Worm (Caenorhabditis elegans) whole organism, late embryonic: ENCODE measurements around the gene F26D11.12.

Experiments used
- C08G9.2 ChIP-seq: sonication (generic microtip); optimal IDR thresholded peaks from 2 replicates; lab custom pipeline; 2016; ENCODE audit warnings: mild to moderate bottlenecking, missing genetic modification characterization, moderate library complexity, missing compliant biosample characterization
- F13H6.1 ChIP-seq: sonication (generic microtip); optimal IDR thresholded peaks from 2 replicates; lab custom pipeline; 2016; ENCODE audit warnings: missing genetic modification characterization, missing compliant biosample characterization
- T23F11.4 ChIP-seq: fragments of 200-800 bp; sonication (Bioruptor generic); optimal IDR thresholded peaks from 2 replicates; lab custom pipeline; 2018; ENCODE audit warnings: mild to moderate bottlenecking, missing genetic modification characterization, missing compliant biosample characterization
- Y22D7AL.16 ChIP-seq: sonication (generic microtip); optimal IDR thresholded peaks from 2 replicates; lab custom pipeline; 2016; ENCODE audit warnings: missing genetic modification characterization, missing compliant biosample characterization
- ahr-1 ChIP-seq: sonication (generic microtip); optimal IDR thresholded peaks from 2 replicates; lab custom pipeline; 2016; ENCODE audit warnings: missing genetic modification characterization, missing compliant biosample characterization
- ama-1 ChIP-seq: fragments of 150-350 bp; optimal IDR thresholded peaks from 2 replicates; lab custom pipeline; 2014
- ceh-18 ChIP-seq: sonication (generic microtip); optimal IDR thresholded peaks from 2 replicates; lab custom pipeline; 2016; ENCODE audit warnings: missing genetic modification characterization, missing compliant biosample characterization
- ceh-22 ChIP-seq: sonication (generic microtip); optimal IDR thresholded peaks from 2 replicates; lab custom pipeline; 2017; ENCODE audit warnings: missing biosample characterization, missing genetic modification characterization
- ceh-30 ChIP-seq: fragments of 150-350 bp; optimal IDR thresholded peaks from 2 replicates; lab custom pipeline; 2014; ENCODE audit warnings: missing biosample characterization, missing genetic modification characterization
- ceh-45 ChIP-seq: fragments of 200-800 bp; sonication (Bioruptor generic); IDR thresholded peaks from 2 replicates; pipeline ENCODE4 v1.3.6; 2022; ENCODE audit warnings: missing genetic modification reagents, missing genetic modification characterization, missing compliant biosample characterization
- dmd-4 ChIP-seq: sonication (generic microtip); optimal IDR thresholded peaks from 2 replicates; lab custom pipeline; 2016; ENCODE audit warnings: borderline replicate concordance, missing genetic modification characterization, missing compliant biosample characterization
- dve-1 ChIP-seq: sonication (generic microtip); optimal IDR thresholded peaks from 2 replicates; lab custom pipeline; 2017; ENCODE audit warnings: antibody characterized with exemption, mild to moderate bottlenecking, missing genetic modification characterization, missing compliant biosample characterization
- elt-4 ChIP-seq: sonication (generic microtip); optimal IDR thresholded peaks from 2 replicates; lab custom pipeline; 2016; ENCODE audit warnings: missing genetic modification characterization, missing compliant biosample characterization
- ets-4 ChIP-seq: sonication (generic microtip); optimal IDR thresholded peaks from 2 replicates; lab custom pipeline; 2016; ENCODE audit warnings: missing genetic modification characterization, missing compliant biosample characterization
- gmeb-2 ChIP-seq: sonication (generic microtip); optimal IDR thresholded peaks from 2 replicates; lab custom pipeline; 2016; ENCODE audit warnings: missing genetic modification characterization, inconsistent platforms, missing compliant biosample characterization
- hlh-13 ChIP-seq: fragments of 200-800 bp; sonication (Bioruptor generic); optimal IDR thresholded peaks from 2 replicates; lab custom pipeline; 2018; ENCODE audit warnings: mild to moderate bottlenecking, missing genetic modification characterization, missing compliant biosample characterization
- hlh-15 ChIP-seq: sonication (generic microtip); optimal IDR thresholded peaks from 2 replicates; lab custom pipeline; 2016; ENCODE audit warnings: missing genetic modification characterization, missing compliant biosample characterization
- hlh-8 ChIP-seq: sonication (generic microtip); optimal IDR thresholded peaks from 2 replicates; lab custom pipeline; 2016; ENCODE audit warnings: missing genotype, missing genetic modification characterization, missing compliant biosample characterization
- lim-6 ChIP-seq: sonication (generic microtip); optimal IDR thresholded peaks from 2 replicates; lab custom pipeline; 2016; ENCODE audit warnings: missing genetic modification characterization, missing compliant biosample characterization
- madf-2 ChIP-seq: sonication (generic microtip); optimal IDR thresholded peaks from 2 replicates; lab custom pipeline; 2017; ENCODE audit warnings: missing genetic modification characterization, missing compliant biosample characterization
- nfya-1 ChIP-seq: sonication (generic microtip); optimal IDR thresholded peaks from 2 replicates; lab custom pipeline; 2017; ENCODE audit warnings: missing genetic modification characterization, mild to moderate bottlenecking, missing compliant biosample characterization, antibody characterized with exemption, moderate library complexity
- nhr-232 ChIP-seq: sonication (generic microtip); optimal IDR thresholded peaks from 2 replicates; lab custom pipeline; 2016; ENCODE audit warnings: missing genetic modification characterization, missing compliant biosample characterization
- npax-4 ChIP-seq: sonication (generic microtip); optimal IDR thresholded peaks from 2 replicates; lab custom pipeline; 2016; ENCODE audit warnings: missing genetic modification characterization, missing compliant biosample characterization
- odd-2 ChIP-seq: sonication (generic microtip); optimal IDR thresholded peaks from 2 replicates; lab custom pipeline; 2017; ENCODE audit warnings: antibody characterized with exemption, mild to moderate bottlenecking, missing genetic modification characterization, missing compliant biosample characterization
- pax-1 ChIP-seq: fragments of 150-350 bp; optimal IDR thresholded peaks from 2 replicates; lab custom pipeline; 2014; ENCODE audit warnings: missing biosample characterization, missing genetic modification characterization
- pros-1 ChIP-seq: fragments of 150-350 bp; optimal IDR thresholded peaks from 2 replicates; lab custom pipeline; 2014; ENCODE audit warnings: missing biosample characterization, missing genetic modification reagents, missing genetic modification characterization
- ref-2 ChIP-seq: sonication (generic microtip); optimal IDR thresholded peaks from 2 replicates; lab custom pipeline; 2016; ENCODE audit warnings: missing genetic modification characterization, missing compliant biosample characterization
- rnt-1 ChIP-seq: sonication (generic microtip); optimal IDR thresholded peaks from 2 replicates; lab custom pipeline; 2016; ENCODE audit warnings: missing genetic modification characterization, missing compliant biosample characterization
- sox-2 ChIP-seq: fragments of 200-800 bp; sonication (Bioruptor generic); IDR thresholded peaks from 2 replicates; pipeline ENCODE4 v1.3.6; 2022; ENCODE audit warnings: missing genetic modification reagents, missing genetic modification characterization, missing compliant biosample characterization
- sox-4 ChIP-seq: sonication (generic microtip); optimal IDR thresholded peaks from 2 replicates; lab custom pipeline; 2017; ENCODE audit warnings: mild to moderate bottlenecking, missing genetic modification characterization, inconsistent platforms, missing compliant biosample characterization
- syd-9 ChIP-seq: sonication (generic microtip); optimal IDR thresholded peaks from 2 replicates; lab custom pipeline; 2016; ENCODE audit warnings: mild to moderate bottlenecking, missing genetic modification characterization, moderate library complexity, missing compliant biosample characterization
- tbx-2 ChIP-seq: sonication (generic microtip); optimal IDR thresholded peaks from 2 replicates; lab custom pipeline; 2016; ENCODE audit warnings: missing genetic modification characterization, missing compliant biosample characterization
- tbx-7 ChIP-seq: sonication (generic microtip); optimal IDR thresholded peaks from 2 replicates; lab custom pipeline; 2016; ENCODE audit warnings: missing genotype, missing genetic modification characterization, missing compliant biosample characterization
- ttx-3 ChIP-seq: sonication (generic microtip); optimal IDR thresholded peaks from 2 replicates; lab custom pipeline; 2016; ENCODE audit warnings: missing genetic modification reagents, missing genetic modification characterization, missing compliant biosample characterization
- unc-3 ChIP-seq, 2 experiments: fragments of 200-800 bp in 1 of 2; sonication (Bioruptor generic) in 1 of 2; sonication (generic microtip) in 1 of 2; conservative IDR thresholded peaks in 1 of 2; optimal IDR thresholded peaks in 1 of 2; 2 replicates each; pipeline versions ENCODE4 v1.3.6 to Lab custom; 2016 to 2022; ENCODE audit warnings: missing compliant biosample characterization in 2 of 2, missing genetic modification characterization in 2 of 2, missing genetic modification reagents in 1 of 2
- unc-55 ChIP-seq: sonication (generic microtip); optimal IDR thresholded peaks from 2 replicates; lab custom pipeline; 2017; ENCODE audit warnings: missing biosample characterization, missing genetic modification reagents, missing genetic modification characterization
- zip-5 ChIP-seq: sonication (generic microtip); optimal IDR thresholded peaks from 2 replicates; lab custom pipeline; 2016; ENCODE audit warnings: missing genetic modification characterization, missing compliant biosample characterization

Gene F26D11.12

DNA sequence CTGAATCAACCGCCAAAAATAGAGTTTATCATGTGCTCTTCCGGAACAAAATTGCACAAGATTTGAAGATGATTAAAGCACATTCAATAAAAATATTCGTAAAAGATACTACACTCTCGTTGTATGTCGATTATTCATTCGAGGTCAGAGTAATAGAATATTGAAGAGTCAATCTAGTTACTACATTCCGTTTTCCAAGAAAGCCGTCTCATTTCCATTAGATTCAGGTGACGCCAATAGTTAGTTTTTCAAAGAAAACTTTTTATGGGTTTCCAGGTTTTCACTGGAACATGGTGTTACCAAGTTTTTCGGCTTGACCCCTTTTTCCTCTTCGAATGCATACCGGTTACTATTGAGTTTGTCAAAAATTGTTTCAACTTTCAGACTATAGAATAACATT lies 15.4 kb upstream of the F26D11.12 start:
- TF ChIP-seq rnt-1 (tag; lab: Kevin White, UChicago) (no peak), ttx-3 (no peak), nhr-232 (tag; lab: Kevin White, UChicago) (no peak), gmeb-2 (tag; lab: Kevin White, UChicago) (no peak), T23F11.4 (GFP tag; lab: Kevin White, UChicago) (no peak), sox-4 (no peak), hlh-8 (tag; lab: Kevin White, UChicago) (no peak), hlh-15 (no peak), ama-1 (lab: Kevin White, UChicago) (no peak), sox-2 (GFP tag; lab: Robert Waterston, UW) (no peak), unc-3 (GFP tag; conservative IDR thresholded peaks at IDR 0.05; lab: Robert Waterston, UW) (no peak), unc-3 (tag; optimal IDR thresholded peaks at IDR 0.05; lab: Kevin White, UChicago) (no peak), madf-2 (no peak), elt-4 (tag; lab: Kevin White, UChicago) (no peak), C08G9.2 (tag; lab: Kevin White, UChicago) (no peak), npax-4 (tag; lab: Kevin White, UChicago) (no peak), ceh-30 (tag; lab: Kevin White, UChicago) (no peak), syd-9 (no peak), dmd-4 (tag; lab: Kevin White, UChicago) (no peak), zip-5 (tag; lab: Kevin White, UChicago) (no peak)

DNA sequence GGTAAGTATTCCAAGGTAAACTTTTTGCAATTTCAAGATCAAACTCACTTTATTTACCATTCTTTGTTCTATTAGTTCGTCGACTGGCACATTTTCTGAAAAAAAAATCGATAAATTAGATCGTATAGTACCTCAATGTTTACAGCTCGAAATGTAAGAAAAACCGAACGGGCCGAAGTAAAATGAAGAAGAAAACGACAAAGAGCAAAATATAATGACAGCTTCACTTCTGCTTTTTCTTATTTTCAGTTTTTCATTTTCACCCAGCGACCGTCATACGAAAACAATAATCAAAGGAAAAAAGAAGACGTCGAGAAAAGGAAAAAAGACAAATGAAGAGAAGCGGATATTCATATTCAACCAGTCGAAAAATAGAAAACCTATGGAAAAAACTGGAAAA lies 14.0 kb upstream of the F26D11.12 start, which contains the start of gene che-7:
Gene che-7 (minus strand): TSS at position 101 of the 400 bp plus-strand sequence.
- TF ChIP-seq tbx-2 (tag; lab: Kevin White, UChicago), result no peak
- no peak for TF ChIP-seq C08G9.2 (tag; lab: Kevin White, UChicago)
- no peak for TF ChIP-seq tbx-7 (tag; lab: Kevin White, UChicago)
- no peak for TF ChIP-seq dve-1 (tag; lab: Kevin White, UChicago)
- TF ChIP-seq sox-2 (GFP tag; lab: Robert Waterston, UW), result no peak
- TF ChIP-seq ahr-1 (tag; lab: Kevin White, UChicago), result no peak
- no peak for TF ChIP-seq rnt-1 (tag; lab: Kevin White, UChicago)
- no peak for TF ChIP-seq ets-4 (tag; lab: Kevin White, UChicago)
- no peak for TF ChIP-seq ceh-45
- TF ChIP-seq elt-4 (tag; lab: Kevin White, UChicago), result no peak

DNA sequence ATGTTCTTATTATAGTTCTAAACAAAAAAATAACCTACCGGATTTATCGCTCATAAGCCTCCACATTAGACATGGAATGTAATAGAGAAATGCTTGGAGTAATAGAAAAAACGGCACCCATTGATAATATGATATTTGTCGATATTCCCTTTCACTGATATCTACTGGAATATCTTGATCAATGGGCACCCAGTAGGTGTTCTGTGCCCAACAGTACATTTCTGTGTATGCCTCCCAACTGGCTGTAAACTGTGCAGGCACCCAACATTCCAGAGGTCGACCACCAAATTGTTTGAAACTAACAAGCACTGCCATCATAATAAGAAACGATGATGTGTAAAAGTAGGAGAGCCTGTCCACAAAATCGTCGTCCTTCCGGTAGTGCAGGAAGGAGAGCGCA lies 9.3 kb upstream of the F26D11.12 start:
- TF ChIP-seq hlh-13 (GFP tag; lab: Kevin White, UChicago) (no peak), Y22D7AL.16 (tag; lab: Kevin White, UChicago) (no peak), dve-1 (tag; lab: Kevin White, UChicago) (no peak), unc-55 (no peak), ref-2 (tag; lab: Kevin White, UChicago) (no peak), gmeb-2 (tag; lab: Kevin White, UChicago) (no peak), pros-1 (no peak), zip-5 (tag; lab: Kevin White, UChicago) (no peak), pax-1 (tag; lab: Kevin White, UChicago) (no peak), ceh-22 (no peak), nhr-232 (tag; lab: Kevin White, UChicago) (no peak), nfya-1 (tag; lab: Kevin White, UChicago) (no peak), npax-4 (tag; lab: Kevin White, UChicago) (no peak), lim-6 (no peak)

DNA sequence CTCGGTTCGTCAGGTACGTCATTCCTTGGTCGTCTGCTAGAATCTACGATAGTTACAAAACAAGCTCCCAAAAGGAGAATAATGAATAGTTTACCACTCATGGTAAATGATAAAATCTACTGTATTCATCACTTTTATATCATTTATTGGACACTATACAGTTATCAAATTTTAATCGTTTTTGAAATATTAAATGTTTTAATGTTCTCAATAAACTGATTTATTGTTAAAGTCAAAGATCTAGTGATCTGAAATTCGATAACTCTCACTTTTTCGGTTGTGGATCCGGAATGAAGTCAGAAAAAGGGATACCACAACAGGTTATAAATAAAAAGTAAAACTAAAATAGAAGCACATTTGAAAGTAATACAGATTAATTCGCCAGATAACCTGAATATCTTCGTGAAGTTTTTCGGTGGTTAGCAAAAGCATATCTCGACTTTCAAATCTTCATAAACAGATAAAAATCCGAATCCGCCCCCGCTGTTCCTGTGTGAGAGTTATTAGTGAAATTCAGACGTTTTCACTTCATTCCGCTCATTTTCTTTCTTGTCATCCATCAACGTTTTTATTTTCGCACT lies 3.7 kb upstream of the F26D11.12 start, which contains the start of the genes clec-217 and F26D11.2:
Gene clec-217 (minus strand): TSS at position 101 of the 581 bp plus-strand sequence.
Gene F26D11.2 (plus strand): TSS at position 531 of the 581 bp plus-strand sequence.
- TF ChIP-seq odd-2 (tag; lab: Kevin White, UChicago) (no peak), lim-6 (no peak), F13H6.1 (no peak), zip-5 (tag; lab: Kevin White, UChicago) (no peak), ceh-18 (tag; lab: Kevin White, UChicago) (no peak), ref-2 (tag; lab: Kevin White, UChicago) (no peak)
